Fruit fly (Drosophila melanogaster) whole organism, embryonic: Measurements from ENCODE around the gene Ir68b.

Experiments used
- Ada2b ChIP-seq: fragments of 200-800 bp; sonication (Bioruptor generic); IDR thresholded peaks from 2 replicates; pipeline ENCODE4 v1.3.6; 2022; ENCODE audit warnings: missing biosample characterization, missing genetic modification characterization
- Atf-2 ChIP-seq: fragments of 200-800 bp; sonication (Bioruptor generic); optimal IDR thresholded peaks from 2 replicates; lab custom pipeline; 2016; ENCODE audit warnings: missing biosample characterization, missing genetic modification characterization
- CG10321 ChIP-seq: fragments of 200-800 bp; sonication (Bioruptor generic); IDR thresholded peaks from 2 replicates; pipeline ENCODE4 v1.3.6; 2022; ENCODE audit warnings: missing biosample characterization, missing genetic modification characterization
- CG10462 ChIP-seq: fragments of 200-800 bp; sonication (Bioruptor generic); optimal IDR thresholded peaks from 2 replicates; lab custom pipeline; 2016; ENCODE audit warnings: missing biosample characterization, missing genetic modification characterization
- CG10979 ChIP-seq: fragments of 200-800 bp; sonication (Bioruptor generic); optimal IDR thresholded peaks from 2 replicates; lab custom pipeline; 2018; ENCODE audit warnings: missing biosample characterization, mild to moderate bottlenecking, missing genetic modification characterization, moderate library complexity
- CG11560 ChIP-seq: fragments of 200-800 bp; sonication (Bioruptor generic); IDR thresholded peaks from 3 replicates; pipeline ENCODE4 v1.3.6; 2022; ENCODE audit warnings: missing biosample characterization, missing genetic modification characterization
- CG12104 ChIP-seq: fragments of 200-800 bp; sonication (Bioruptor generic); optimal IDR thresholded peaks from 3 replicates; lab custom pipeline; 2016; ENCODE audit warnings: missing biosample characterization, missing genetic modification characterization
- CG12236 ChIP-seq: fragments of 200-800 bp; sonication (Bioruptor generic); optimal IDR thresholded peaks from 2 replicates; lab custom pipeline; 2016; ENCODE audit warnings: missing biosample characterization, missing genetic modification characterization
- CG16815 ChIP-seq: fragments of 200-800 bp; sonication (Bioruptor generic); optimal IDR thresholded peaks from 3 replicates; lab custom pipeline; 2017; ENCODE audit warnings: missing biosample characterization, mild to moderate bottlenecking, missing genetic modification characterization
- CG1832 ChIP-seq: fragments of 200-800 bp; sonication (Bioruptor generic); optimal IDR thresholded peaks from 2 replicates; lab custom pipeline; 2017; ENCODE audit warnings: missing biosample characterization, mild to moderate bottlenecking, missing genetic modification characterization, inconsistent platforms
- CG2116 ChIP-seq: fragments of 200-800 bp; sonication (Bioruptor generic); optimal IDR thresholded peaks from 3 replicates; lab custom pipeline; 2018; ENCODE audit warnings: missing biosample characterization, mild to moderate bottlenecking, missing genetic modification characterization
- CG31441 ChIP-seq: fragments of 200-800 bp; sonication (Bioruptor generic); IDR thresholded peaks from 2 replicates; pipeline ENCODE4 v1.3.6; 2022; ENCODE audit warnings: missing biosample characterization, missing genetic modification characterization
- CG4328 ChIP-seq: fragments of 200-800 bp; sonication (Bioruptor generic); optimal IDR thresholded peaks from 3 replicates; lab custom pipeline; 2017; ENCODE audit warnings: missing biosample characterization, missing genetic modification reagents, missing genetic modification characterization
- CG4730 ChIP-seq: fragments of 200-800 bp; sonication (Bioruptor generic); IDR thresholded peaks from 2 replicates; pipeline ENCODE4 v1.3.6; 2022; ENCODE audit warnings: missing biosample characterization, missing genetic modification characterization
- CG8281 ChIP-seq: fragments of 200-800 bp; sonication (Bioruptor generic); optimal IDR thresholded peaks from 2 replicates; lab custom pipeline; 2018; ENCODE audit warnings: missing biosample characterization, mild to moderate bottlenecking, missing genetic modification characterization, moderate library complexity
- CG8388 ChIP-seq: fragments of 200-800 bp; sonication (Bioruptor generic); optimal IDR thresholded peaks from 2 replicates; lab custom pipeline; 2019; ENCODE audit warnings: missing biosample characterization, mild to moderate bottlenecking, missing genetic modification characterization, moderate library complexity
- CG8478 ChIP-seq: fragments of >200 bp; optimal IDR thresholded peaks from 2 replicates; lab custom pipeline; 2018
- CTCF ChIP-seq: fragments of 200-800 bp; sonication (Bioruptor generic); optimal IDR thresholded peaks from 2 replicates; lab custom pipeline; 2017; ENCODE audit warnings: missing biosample characterization, mild to moderate bottlenecking, missing genetic modification characterization, moderate library complexity
- D19B ChIP-seq: fragments of 200-800 bp; sonication (Bioruptor generic); optimal IDR thresholded peaks from 2 replicates; lab custom pipeline; 2017; ENCODE audit warnings: missing biosample characterization, mild to moderate bottlenecking, missing genetic modification characterization
- Dll ChIP-seq: fragments of 200-800 bp; sonication (Bioruptor generic); IDR thresholded peaks from 4 replicates; pipeline ENCODE4 v1.3.6; 2022; ENCODE audit warnings: missing biosample characterization, missing genetic modification characterization; ENCODE audit not compliant: partially characterized antibody
- E2f1 ChIP-seq: fragments of 200-800 bp; sonication (Bioruptor generic); IDR thresholded peaks from 2 replicates; pipeline ENCODE4 v1.3.6; 2022; ENCODE audit warnings: missing biosample characterization, missing genetic modification characterization
- ERR ChIP-seq: fragments of 200-800 bp; sonication (Bioruptor generic); optimal IDR thresholded peaks from 2 replicates; lab custom pipeline; 2016; ENCODE audit warnings: missing biosample characterization, missing genetic modification characterization
- Fer3 ChIP-seq: fragments of 200-800 bp; sonication (Bioruptor generic); optimal IDR thresholded peaks from 2 replicates; lab custom pipeline; 2018; ENCODE audit warnings: missing biosample characterization, mild to moderate bottlenecking, missing genetic modification characterization, moderate library complexity
- Gug ChIP-seq: fragments of 200-800 bp; sonication (Bioruptor generic); IDR thresholded peaks from 4 replicates; pipeline ENCODE4 v1.3.6; 2022; ENCODE audit warnings: missing biosample characterization, missing genetic modification characterization
- H2.0 ChIP-seq: fragments of 200-800 bp; sonication (Bioruptor generic); IDR thresholded peaks from 2 replicates; pipeline ENCODE4 v1.3.6; 2022; ENCODE audit warnings: missing biosample characterization, missing genetic modification characterization
- Hr78 ChIP-seq, 2 experiments: fragments of 200-800 bp in 1 of 2; fragments of >200 bp in 1 of 2; sonication (Bioruptor generic) in 1 of 2; optimal IDR thresholded peaks; 2 replicates each; lab custom pipeline; 2017 to 2019; ENCODE audit warnings: missing biosample characterization in 2 of 2, missing genetic modification characterization in 2 of 2, mild to moderate bottlenecking in 1 of 2, moderate library complexity in 1 of 2
- Kr ChIP-seq: fragments of 200-800 bp; sonication (Bioruptor generic); optimal IDR thresholded peaks from 2 replicates; lab custom pipeline; 2017; ENCODE audit warnings: missing biosample characterization, mild to moderate bottlenecking, missing genetic modification characterization
- Lhr ChIP-seq: fragments of 200-800 bp; sonication (Bioruptor generic); optimal IDR thresholded peaks from 3 replicates; lab custom pipeline; 2017; ENCODE audit warnings: mild to moderate bottlenecking, missing biosample characterization, missing genetic modification reagents, missing genetic modification characterization
- MBD-R2 ChIP-seq: fragments of 200-800 bp; sonication (Bioruptor generic); IDR thresholded peaks from 2 replicates; pipeline ENCODE4 v1.3.6; 2022; ENCODE audit warnings: missing biosample characterization, missing genetic modification characterization
- Meics ChIP-seq: fragments of 200-800 bp; sonication (Bioruptor generic); optimal IDR thresholded peaks from 2 replicates; lab custom pipeline; 2017; ENCODE audit warnings: missing biosample characterization, mild to moderate bottlenecking, missing genetic modification characterization
- Opbp ChIP-seq: fragments of 200-800 bp; sonication (Bioruptor generic); IDR thresholded peaks from 3 replicates; pipeline ENCODE4 v1.3.6; 2022; ENCODE audit warnings: missing biosample characterization, missing genetic modification characterization; ENCODE audit not compliant: partially characterized antibody
- Poxn ChIP-seq: fragments of 200-800 bp; sonication (Bioruptor generic); IDR thresholded peaks from 2 replicates; pipeline ENCODE4 v1.3.6; 2022; ENCODE audit warnings: missing biosample characterization, missing genetic modification characterization
- Rx ChIP-seq: fragments of 200-800 bp; sonication (Bioruptor generic); IDR thresholded peaks from 2 replicates; pipeline ENCODE4 v1.3.6; 2022; ENCODE audit warnings: missing biosample characterization, missing genetic modification characterization
- Sin3A ChIP-seq: fragments of >200 bp; optimal IDR thresholded peaks from 2 replicates; lab custom pipeline; 2018
- Sry-δ ChIP-seq: fragments of 200-800 bp; sonication (Bioruptor generic); optimal IDR thresholded peaks from 2 replicates; lab custom pipeline; 2016; ENCODE audit warnings: missing biosample characterization, missing genetic modification characterization
- Ssrp ChIP-seq: fragments of 200-800 bp; sonication (Bioruptor generic); optimal IDR thresholded peaks from 2 replicates; lab custom pipeline; 2018; ENCODE audit warnings: missing biosample characterization, mild to moderate bottlenecking, missing genetic modification characterization, moderate library complexity
- ac ChIP-seq: fragments of 200-800 bp; sonication (Bioruptor generic); optimal IDR thresholded peaks from 3 replicates; lab custom pipeline; 2017; ENCODE audit warnings: missing biosample characterization, mild to moderate bottlenecking, missing genetic modification characterization
- bigmax ChIP-seq: fragments of 200-800 bp; sonication (Bioruptor generic); optimal IDR thresholded peaks from 2 replicates; lab custom pipeline; 2018; ENCODE audit warnings: missing biosample characterization, mild to moderate bottlenecking, missing genetic modification characterization
- ci ChIP-seq: fragments of 200-800 bp; sonication (Bioruptor generic); IDR thresholded peaks from 3 replicates; pipeline ENCODE4 v1.3.6; 2022; ENCODE audit warnings: missing biosample characterization, missing genetic modification characterization
- cwo ChIP-seq: fragments of 200-800 bp; sonication (Bioruptor generic); optimal IDR thresholded peaks from 3 replicates; lab custom pipeline; 2017; ENCODE audit warnings: missing biosample characterization, missing genetic modification characterization, mild to moderate bottlenecking, moderate library complexity, missing genetic modification reagents
- gcm ChIP-seq: fragments of 200-800 bp; sonication (Bioruptor generic); optimal IDR thresholded peaks from 2 replicates; lab custom pipeline; 2019; ENCODE audit warnings: missing biosample characterization, mild to moderate bottlenecking, missing genetic modification characterization, moderate library complexity
- jigr1 ChIP-seq: fragments of 200-800 bp; sonication (Bioruptor generic); IDR thresholded peaks from 3 replicates; pipeline ENCODE4 v1.3.6; 2022; ENCODE audit warnings: missing biosample characterization, missing genetic modification characterization
- kay ChIP-seq: fragments of 200-800 bp; sonication (Bioruptor generic); optimal IDR thresholded peaks from 2 replicates; lab custom pipeline; 2016; ENCODE audit warnings: missing biosample characterization, missing genetic modification characterization
- nerfin-2 ChIP-seq: fragments of 200-800 bp; sonication (Bioruptor generic); IDR thresholded peaks from 2 replicates; pipeline ENCODE4 v1.3.6; 2022; ENCODE audit warnings: missing biosample characterization, missing genetic modification characterization; ENCODE audit not compliant: partially characterized antibody
- nom ChIP-seq: fragments of 200-800 bp; sonication (Bioruptor generic); optimal IDR thresholded peaks from 2 replicates; lab custom pipeline; 2017; ENCODE audit warnings: missing biosample characterization, missing genetic modification characterization, mild to moderate bottlenecking, moderate library complexity, missing genetic modification reagents
- otp ChIP-seq: fragments of 200-800 bp; sonication (Bioruptor generic); IDR thresholded peaks from 3 replicates; pipeline ENCODE4, ENCODE4 v1.3.6; 2022; ENCODE audit warnings: missing biosample characterization, missing genetic modification characterization
- pzg ChIP-seq: fragments of 200-800 bp; sonication (Bioruptor generic); optimal IDR thresholded peaks from 3 replicates; lab custom pipeline; 2018; ENCODE audit warnings: missing biosample characterization, mild to moderate bottlenecking, missing genetic modification characterization, moderate library complexity
- rib ChIP-seq: fragments of 200-800 bp; sonication (Bioruptor generic); IDR thresholded peaks from 2 replicates; pipeline ENCODE4 v1.3.6; 2022; ENCODE audit warnings: missing biosample characterization, missing genetic modification characterization
- salm ChIP-seq: fragments of 200-800 bp; sonication (Bioruptor generic); optimal IDR thresholded peaks from 2 replicates; lab custom pipeline; 2018; ENCODE audit warnings: missing biosample characterization, mild to moderate bottlenecking, missing genetic modification characterization
- ttk ChIP-seq: fragments of 200-800 bp; sonication (Bioruptor generic); IDR thresholded peaks from 2 replicates; pipeline ENCODE4 v2.1.2; 2022; ENCODE audit warnings: missing biosample characterization, missing genetic modification characterization
- wek ChIP-seq: fragments of 200-800 bp; sonication (Bioruptor generic); optimal IDR thresholded peaks from 3 replicates; lab custom pipeline; 2018; ENCODE audit warnings: missing biosample characterization, mild to moderate bottlenecking, missing genetic modification characterization, moderate library complexity
- yki ChIP-seq: fragments of >200 bp; optimal IDR thresholded peaks from 3 replicates; lab custom pipeline; 2018
- zfh1 ChIP-seq: fragments of 200-800 bp; sonication (Bioruptor generic); IDR thresholded peaks from 3 replicates; pipeline ENCODE4 v1.3.6; 2022; ENCODE audit warnings: missing biosample characterization, missing genetic modification characterization

Ir68b gene

dm6 chr3L:12136630-12137029, 9.4 kb upstream of the Ir68b start, which contains the start of the genes CG5645 and Atg12 (continued):
- TF ChIP-seq ci (GFP tag; lab: Robert Waterston, UW) (no peak), E2f1 (GFP tag; lab: Robert Waterston, UW) (peak; percentile 18; the same call in 1 of the 2 replicates), CG10979 (peak; percentile 74), CG2116 (GFP tag; lab: Kevin White, UChicago) (peak; percentile 78), CG16815 (no peak), yki (lab: Kevin White, UChicago) (no peak), CG8478 (no peak), bigmax (GFP tag; lab: Kevin White, UChicago) (no peak), CG8388 (peak; percentile 64), CG1832 (GFP tag; lab: Kevin White, UChicago) (no peak), CG8281 (tag; lab: Kevin White, UChicago) (no peak), CG11560 (tag; lab: Robert Waterston, UW) (no peak), wek (no peak), CG4328 (GFP tag; lab: Kevin White, UChicago) (peak; percentile 49), Hr78 (GFP tag; optimal IDR thresholded peaks at IDR 0.05; lab: Kevin White, UChicago) (no peak), nerfin-2 (GFP tag; lab: Robert Waterston, UW) (peak; percentile 56; the same call in 1 of the 2 replicates), CG10321 (GFP tag; lab: Robert Waterston, UW) (no peak), otp (GFP tag; lab: Robert Waterston, UW) (no peak), Ssrp (tag; lab: Kevin White, UChicago) (no peak), Poxn (no peak), zfh1 (GFP tag; lab: Robert Waterston, UW) (peak; percentile 66; the same call in 2 of the 3 replicates), cwo (peak; percentile 66), ERR (GFP tag; lab: Kevin White, UChicago) (no peak), Meics (GFP tag; lab: Kevin White, UChicago) (peak; percentile 58), CG10462 (GFP tag; lab: Kevin White, UChicago) (peak; percentile 37), CG4730 (GFP tag; lab: Robert Waterston, UW) (peak; percentile 48), Ada2b (GFP tag; lab: Robert Waterston, UW) (peak; percentile 59; the same call in 1 of the 2 replicates), Gug (GFP tag; lab: Robert Waterston, UW) (0 out of 4 replicates have a peak, but pooled peaks have one; percentile 14), CG31441 (GFP tag; lab: Robert Waterston, UW) (peak; percentile 66), Fer3 (tag; lab: Kevin White, UChicago) (peak; percentile 64), Sin3A (no peak), rib (GFP tag; lab: Robert Waterston, UW) (no peak), CG12104 (GFP tag; lab: Kevin White, UChicago) (peak; percentile 39), Lhr (GFP tag; lab: Kevin White, UChicago) (no peak), Opbp (peak; percentile 72; the same call in 2 of the 3 replicates), salm (tag; lab: Kevin White, UChicago) (no peak), Sry-δ (peak; percentile 85), Dll (peak; percentile 94), Rx (GFP tag; lab: Robert Waterston, UW) (no peak), H2.0 (GFP tag; lab: Robert Waterston, UW) (no peak), nom (peak; percentile 21), jigr1 (GFP tag; lab: Robert Waterston, UW) (no peak), gcm (peak; percentile 56), D19B (GFP tag; lab: Kevin White, UChicago) (no peak), kay (GFP tag; lab: Kevin White, UChicago) (peak; percentile 65), pzg (GFP tag; lab: Kevin White, UChicago) (peak; percentile 40), CG12236 (GFP tag; lab: Kevin White, UChicago) (no peak), Kr (GFP tag; lab: Kevin White, UChicago) (no peak), ac (GFP tag; lab: Kevin White, UChicago) (no peak), ttk (0 out of 2 replicates have a peak, but pooled peaks have one; percentile 10), MBD-R2 (peak; percentile 78), Atf-2 (GFP tag; lab: Kevin White, UChicago) (no peak), CTCF (GFP tag; lab: Kevin White, UChicago) (no peak)
